Worm (Caenorhabditis elegans) whole organism, young adult: ENCODE results near the gene Y49F6B.13.

Source experiments
- C17E4.6 ChIP-seq: fragments of 200-800 bp; sonication (Bioruptor generic); IDR thresholded peaks from 2 replicates; pipeline ENCODE4 v1.3.6; 2022; ENCODE audit warnings: missing genetic modification reagents, missing genetic modification characterization, missing compliant biosample characterization
- F10E7.11 ChIP-seq: sonication (generic microtip); optimal IDR thresholded peaks from 2 replicates; lab custom pipeline; 2017; ENCODE audit warnings: mild to moderate bottlenecking, missing genetic modification characterization, moderate library complexity, missing compliant biosample characterization
- F33H1.4 ChIP-seq: fragments of 200-800 bp; sonication (Bioruptor generic); IDR thresholded peaks from 2 replicates; pipeline ENCODE4 v1.3.6; 2022; ENCODE audit warnings: missing genetic modification reagents, missing genetic modification characterization, missing compliant biosample characterization
- F55B11.4 ChIP-seq: sonication (generic microtip); optimal IDR thresholded peaks from 2 replicates; lab custom pipeline; 2016; ENCODE audit warnings: missing compliant biosample characterization, missing genetic modification characterization, borderline replicate concordance; ENCODE audit not compliant: insufficient read depth
- K12H6.12 ChIP-seq: fragments of 200-800 bp; sonication (Bioruptor generic); optimal IDR thresholded peaks from 2 replicates; lab custom pipeline; 2018; ENCODE audit warnings: mild to moderate bottlenecking, missing genetic modification characterization, missing compliant biosample characterization
- Y53G8AR.9 ChIP-seq: fragments of 200-800 bp; sonication (Bioruptor generic); conservative IDR thresholded peaks from 2 replicates; pipeline ENCODE4 v1.3.6; 2022; ENCODE audit warnings: missing genetic modification reagents, missing genetic modification characterization, missing compliant biosample characterization
- Y67H2A.10 ChIP-seq: fragments of 200-800 bp; sonication (Bioruptor generic); conservative IDR thresholded peaks from 2 replicates; pipeline ENCODE4 v1.3.6; 2022; ENCODE audit warnings: missing genetic modification reagents, missing genetic modification characterization, missing compliant biosample characterization
- akir-1 ChIP-seq: fragments of 200-800 bp; sonication (Bioruptor generic); optimal IDR thresholded peaks from 2 replicates; lab custom pipeline; 2018; ENCODE audit warnings: mild to moderate bottlenecking, missing genetic modification characterization, moderate library complexity, missing compliant biosample characterization
- aptf-2 ChIP-seq: fragments of 200-800 bp; sonication (Bioruptor generic); conservative IDR thresholded peaks from 2 replicates; pipeline ENCODE4 v1.3.6; 2022; ENCODE audit warnings: missing genetic modification reagents, missing genetic modification characterization, missing compliant biosample characterization
- aptf-3 ChIP-seq: fragments of 200-800 bp; sonication (Bioruptor generic); IDR thresholded peaks from 2 replicates; pipeline ENCODE4 v1.3.6; 2022; ENCODE audit warnings: missing genetic modification characterization, missing compliant biosample characterization
- atf-7 ChIP-seq: sonication (generic microtip); optimal IDR thresholded peaks from 2 replicates; lab custom pipeline; 2017; ENCODE audit warnings: mild to moderate bottlenecking, missing genetic modification characterization, missing compliant biosample characterization
- attf-6 ChIP-seq: fragments of 200-800 bp; sonication (Bioruptor generic); IDR thresholded peaks from 2 replicates; pipeline ENCODE4 v1.3.6; 2022; ENCODE audit warnings: missing genetic modification reagents, missing genetic modification characterization, missing compliant biosample characterization
- bed-2 ChIP-seq: fragments of 200-800 bp; sonication (Bioruptor generic); IDR thresholded peaks from 2 replicates; pipeline ENCODE4 v1.3.6; 2022; ENCODE audit warnings: missing genetic modification reagents, missing genetic modification characterization, missing compliant biosample characterization
- cebp-1 ChIP-seq, 2 experiments: fragments of 200-800 bp in 1 of 2; sonication (Bioruptor generic) in 1 of 2; sonication (generic microtip) in 1 of 2; IDR thresholded peaks in 1 of 2; optimal IDR thresholded peaks in 1 of 2; 2 replicates each; pipeline versions ENCODE4 v1.3.6 to Lab custom; 2017 to 2022; ENCODE audit warnings: missing compliant biosample characterization in 2 of 2, missing genetic modification characterization in 2 of 2, mild to moderate bottlenecking in 1 of 2, missing genetic modification reagents in 1 of 2, moderate library complexity in 1 of 2
- ceh-58 ChIP-seq: fragments of 200-800 bp; sonication (Bioruptor generic); IDR thresholded peaks from 2 replicates; pipeline ENCODE4 v1.3.6; 2022; ENCODE audit warnings: missing genetic modification characterization, missing compliant biosample characterization
- ceh-91 ChIP-seq: fragments of 200-800 bp; sonication (Bioruptor generic); IDR thresholded peaks from 2 replicates; pipeline ENCODE4 v1.3.6; 2022; ENCODE audit warnings: missing genetic modification reagents, missing genetic modification characterization, missing compliant biosample characterization
- chd-7 ChIP-seq: sonication (generic microtip); optimal IDR thresholded peaks from 2 replicates; lab custom pipeline; 2016; ENCODE audit warnings: mild to moderate bottlenecking, missing genetic modification characterization, moderate library complexity, missing compliant biosample characterization
- dox-1 ChIP-seq: fragments of 200-800 bp; sonication (Bioruptor generic); IDR thresholded peaks from 2 replicates; pipeline ENCODE4 v1.3.6; 2022; ENCODE audit warnings: missing genetic modification reagents, missing genetic modification characterization, missing compliant biosample characterization
- dpff-1 ChIP-seq: sonication (generic microtip); optimal IDR thresholded peaks from 2 replicates; lab custom pipeline; 2017; ENCODE audit warnings: mild to moderate bottlenecking, missing genetic modification characterization, missing compliant biosample characterization
- efl-1 ChIP-seq: fragments of 150-350 bp; optimal IDR thresholded peaks from 2 replicates; lab custom pipeline; 2014; ENCODE audit warnings: missing biosample characterization, missing genetic modification reagents, missing genetic modification characterization
- egrh-3 ChIP-seq: fragments of 200-800 bp; sonication (Bioruptor generic); IDR thresholded peaks from 2 replicates; pipeline ENCODE4 v1.3.6; 2022; ENCODE audit warnings: missing genetic modification reagents, missing genetic modification characterization, missing compliant biosample characterization
- fkh-3 ChIP-seq: sonication (generic microtip); optimal IDR thresholded peaks from 2 replicates; lab custom pipeline; 2016; ENCODE audit warnings: mild to moderate bottlenecking, missing genetic modification characterization, missing compliant biosample characterization
- hlh-12 ChIP-seq: sonication (generic microtip); optimal IDR thresholded peaks from 2 replicates; lab custom pipeline; 2016; ENCODE audit warnings: missing genetic modification characterization, missing compliant biosample characterization
- hlh-26 ChIP-seq: fragments of 200-800 bp; sonication (Bioruptor generic); conservative IDR thresholded peaks from 2 replicates; pipeline ENCODE4 v1.3.6; 2022; ENCODE audit warnings: missing genetic modification reagents, missing genetic modification characterization, missing compliant biosample characterization
- hrde-1 ChIP-seq: sonication (generic microtip); optimal IDR thresholded peaks from 2 replicates; lab custom pipeline; 2016; ENCODE audit warnings: missing genetic modification characterization, mild to moderate bottlenecking, missing compliant biosample characterization, moderate library complexity, missing genotype, missing genetic modification reagents, borderline replicate concordance
- lag-1 ChIP-seq: fragments of 200-800 bp; sonication (Bioruptor generic); IDR thresholded peaks from 2 replicates; pipeline ENCODE4 v1.3.6; 2022; ENCODE audit warnings: missing genetic modification reagents, missing genetic modification characterization, missing compliant biosample characterization
- lin-35 ChIP-seq, 3 experiments: fragments of 150-350 bp in 2 of 3; sonication (generic microtip) in 1 of 3; optimal IDR thresholded peaks; 2 replicates each; lab custom pipeline; 2014 to 2018; ENCODE audit warnings: missing biosample characterization in 3 of 3, missing genetic modification characterization in 3 of 3, missing genetic modification reagents in 3 of 3
- lin-40 ChIP-seq: sonication (generic microtip); optimal IDR thresholded peaks from 2 replicates; lab custom pipeline; 2016; ENCODE audit warnings: missing genetic modification characterization, mild to moderate bottlenecking, missing compliant biosample characterization, missing genotype, missing genetic modification reagents
- lir-1 ChIP-seq: fragments of 200-800 bp; sonication (Bioruptor generic); conservative IDR thresholded peaks from 2 replicates; pipeline ENCODE4 v1.3.6; 2022; ENCODE audit warnings: missing genetic modification reagents, missing genetic modification characterization, missing compliant biosample characterization
- madf-6 ChIP-seq: fragments of 200-800 bp; sonication (Bioruptor generic); IDR thresholded peaks from 2 replicates; pipeline ENCODE4 v1.3.6; 2022; ENCODE audit warnings: missing genetic modification reagents, missing genetic modification characterization, missing compliant biosample characterization
- mxl-1 ChIP-seq: sonication (generic microtip); optimal IDR thresholded peaks from 2 replicates; lab custom pipeline; 2016; ENCODE audit warnings: missing genetic modification characterization, missing compliant biosample characterization
- nfya-2 ChIP-seq: fragments of 200-800 bp; sonication (Bioruptor generic); IDR thresholded peaks from 2 replicates; pipeline ENCODE4 v1.3.6; 2022; ENCODE audit warnings: missing genetic modification reagents, missing genetic modification characterization, missing compliant biosample characterization
- rcor-1 ChIP-seq: fragments of 200-800 bp; sonication (Bioruptor generic); IDR thresholded peaks from 2 replicates; pipeline ENCODE4 v1.3.6; 2022; ENCODE audit warnings: missing genetic modification reagents, missing genetic modification characterization, missing compliant biosample characterization
- rpc-1 ChIP-seq, 2 experiments: fragments of 150-350 bp in 1 of 2; sonication (generic microtip) in 1 of 2; optimal IDR thresholded peaks; 2 replicates each; lab custom pipeline; 2014 to 2018; ENCODE audit warnings: missing biosample characterization in 1 of 2, missing genetic modification characterization in 1 of 2, missing genetic modification reagents in 1 of 2, missing genotype in 1 of 2
- sea-2 ChIP-seq: fragments of 200-800 bp; sonication (Bioruptor generic); IDR thresholded peaks from 2 replicates; pipeline ENCODE4 v1.3.6; 2022; ENCODE audit warnings: missing genetic modification characterization, missing compliant biosample characterization
- snpc-1.3 ChIP-seq: sonication (generic microtip); optimal IDR thresholded peaks from 2 replicates; lab custom pipeline; 2017; ENCODE audit warnings: missing genetic modification characterization, mild to moderate bottlenecking, missing compliant biosample characterization, antibody characterized with exemption, moderate library complexity, missing genotype, missing genetic modification reagents; ENCODE audit not compliant: insufficient read depth
- snpc-3.4 ChIP-seq: sonication (generic microtip); optimal IDR thresholded peaks from 2 replicates; lab custom pipeline; 2017; ENCODE audit warnings: missing genetic modification characterization, mild to moderate bottlenecking, missing compliant biosample characterization, antibody characterized with exemption, moderate library complexity, missing genotype, missing genetic modification reagents
- somi-1 ChIP-seq: fragments of 200-800 bp; sonication (Bioruptor generic); optimal IDR thresholded peaks from 2 replicates; lab custom pipeline; 2018; ENCODE audit warnings: mild to moderate bottlenecking, missing genetic modification characterization, missing compliant biosample characterization
- unc-130 ChIP-seq: sonication (generic microtip); optimal IDR thresholded peaks from 2 replicates; lab custom pipeline; 2016; ENCODE audit warnings: missing genetic modification reagents, missing genetic modification characterization, missing compliant biosample characterization
- zim-3 ChIP-seq: sonication (generic microtip); optimal IDR thresholded peaks from 2 replicates; lab custom pipeline; 2017; ENCODE audit warnings: mild to moderate bottlenecking, missing genetic modification characterization, moderate library complexity, missing compliant biosample characterization
- ztf-22 ChIP-seq: fragments of 200-800 bp; sonication (Bioruptor generic); optimal IDR thresholded peaks from 2 replicates; lab custom pipeline; 2018; ENCODE audit warnings: mild to moderate bottlenecking, missing genetic modification characterization, moderate library complexity, missing compliant biosample characterization
- ztf-3 ChIP-seq: fragments of 200-800 bp; sonication (Bioruptor generic); optimal IDR thresholded peaks from 2 replicates; lab custom pipeline; 2018; ENCODE audit warnings: mild to moderate bottlenecking, missing genetic modification characterization, missing compliant biosample characterization
- ztf-6 ChIP-seq: fragments of 200-800 bp; sonication (Bioruptor generic); IDR thresholded peaks from 2 replicates; pipeline ENCODE4 v1.3.6; 2022; ENCODE audit warnings: missing genetic modification reagents, missing genetic modification characterization, missing compliant biosample characterization

Y49F6B.13 gene

DNA sequence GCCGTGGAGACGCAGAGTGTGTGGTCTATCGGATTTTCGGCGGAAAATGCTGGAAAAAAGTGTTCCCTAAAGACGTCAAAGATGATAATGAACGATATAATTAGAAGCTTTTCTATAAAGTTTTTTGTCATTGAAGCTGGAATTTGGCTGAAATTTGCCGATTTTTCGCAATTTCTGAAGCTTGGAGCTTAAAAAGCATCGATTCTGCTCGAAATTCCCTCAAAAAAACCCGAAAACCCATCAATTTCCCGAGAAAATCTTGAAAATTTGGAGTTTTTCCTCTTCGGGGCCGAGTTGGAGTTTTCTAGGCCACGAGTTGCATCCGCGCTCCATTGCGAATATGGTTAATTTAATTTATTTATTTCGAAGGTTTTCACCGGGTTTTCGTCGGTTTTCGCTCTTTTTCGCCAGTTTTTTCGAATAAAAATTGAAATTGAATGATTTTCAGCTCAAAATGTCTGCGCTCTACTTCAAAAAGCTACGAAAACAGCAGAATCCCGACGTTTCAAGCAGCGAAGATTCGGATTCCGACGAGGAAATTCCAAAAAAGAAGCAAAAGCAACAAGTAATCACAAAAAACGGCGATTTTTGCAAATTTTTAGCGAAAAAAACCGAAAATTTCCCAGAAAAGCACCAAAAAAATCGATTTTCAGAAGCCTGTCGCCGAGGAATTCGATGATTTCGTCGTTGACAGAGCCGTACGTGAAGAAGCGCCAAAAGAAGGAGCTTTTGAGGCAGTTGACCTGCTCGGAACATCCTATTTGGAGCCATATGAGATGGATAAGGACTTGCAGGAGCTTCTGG, 31.2 kb upstream of the Y49F6B.13 start, which contains the start of the genes col-71 and Y49F6B.2 (continued):
- TF ChIP-seq ztf-22 (GFP tag; lab: Kevin White, UChicago) = no peak
- no peak for TF ChIP-seq ztf-6 (GFP tag; lab: Robert Waterston, UW)
- TF ChIP-seq cebp-1 (GFP tag; IDR thresholded peaks at IDR 0.05; lab: Robert Waterston, UW) = no peak
- peak; percentile 53 for TF ChIP-seq cebp-1 (tag; optimal IDR thresholded peaks at IDR 0.05; lab: Kevin White, UChicago)
- 0 out of 2 replicates have a peak, but pooled peaks have one; percentile 50 for TF ChIP-seq Y67H2A.10 (GFP tag; lab: Robert Waterston, UW)
- no peak for TF ChIP-seq zim-3 (tag; lab: Kevin White, UChicago)
- no peak for TF ChIP-seq ztf-3 (GFP tag; lab: Kevin White, UChicago)
- peak in 2 of 3 experiments; percentile 21 to 67 for TF ChIP-seq lin-35 (GFP tag; optimal IDR thresholded peaks at IDR 0.05; lab: Kevin White, UChicago)
- TF ChIP-seq chd-7 (tag; lab: Kevin White, UChicago) = no peak
- peak; percentile 20 for TF ChIP-seq unc-130 (GFP tag; lab: Kevin White, UChicago)
- TF ChIP-seq efl-1 (GFP tag; lab: Kevin White, UChicago) = peak; percentile 27
- TF ChIP-seq akir-1 (GFP tag; lab: Kevin White, UChicago) = no peak
- no peak for TF ChIP-seq hlh-12
- no peak for TF ChIP-seq C17E4.6 (GFP tag; lab: Robert Waterston, UW)
- no peak for TF ChIP-seq nfya-2
- no peak for TF ChIP-seq hrde-1 (tag; lab: Kevin White, UChicago)
- TF ChIP-seq sea-2 (GFP tag; lab: Robert Waterston, UW) = no peak
- peak; percentile 67 for TF ChIP-seq rcor-1 (GFP tag; lab: Robert Waterston, UW)
- TF ChIP-seq hlh-26 (GFP tag; lab: Robert Waterston, UW) = no peak
- TF ChIP-seq F10E7.11 (tag; lab: Kevin White, UChicago) = no peak
- TF ChIP-seq dox-1 (GFP tag; lab: Robert Waterston, UW) = peak; percentile 92
- TF ChIP-seq aptf-2 (GFP tag; lab: Robert Waterston, UW) = 0 out of 2 replicates have a peak, but pooled peaks have one; percentile 22
- no peak for TF ChIP-seq aptf-3 (GFP tag; lab: Robert Waterston, UW)
- no peak for TF ChIP-seq ceh-58 (GFP tag; lab: Robert Waterston, UW)
- no peak for TF ChIP-seq atf-7 (tag; lab: Kevin White, UChicago)
- peak; percentile 59; the same call in 1 of the 2 replicates for TF ChIP-seq bed-2 (GFP tag; lab: Robert Waterston, UW)
- peak; percentile 68; the same call in 1 of the 2 replicates for TF ChIP-seq lir-1
- TF ChIP-seq fkh-3 (tag; lab: Kevin White, UChicago) = no peak
- no peak for TF ChIP-seq mxl-1
- TF ChIP-seq attf-6 (GFP tag; lab: Robert Waterston, UW) = no peak
- TF ChIP-seq lin-40 (tag; lab: Kevin White, UChicago) = peak; percentile 48
- no peak for TF ChIP-seq somi-1 (GFP tag; lab: Kevin White, UChicago)
- TF ChIP-seq ceh-91 = peak; percentile 55
- TF ChIP-seq K12H6.12 (tag; lab: Kevin White, UChicago) = peak; percentile 44

DNA sequence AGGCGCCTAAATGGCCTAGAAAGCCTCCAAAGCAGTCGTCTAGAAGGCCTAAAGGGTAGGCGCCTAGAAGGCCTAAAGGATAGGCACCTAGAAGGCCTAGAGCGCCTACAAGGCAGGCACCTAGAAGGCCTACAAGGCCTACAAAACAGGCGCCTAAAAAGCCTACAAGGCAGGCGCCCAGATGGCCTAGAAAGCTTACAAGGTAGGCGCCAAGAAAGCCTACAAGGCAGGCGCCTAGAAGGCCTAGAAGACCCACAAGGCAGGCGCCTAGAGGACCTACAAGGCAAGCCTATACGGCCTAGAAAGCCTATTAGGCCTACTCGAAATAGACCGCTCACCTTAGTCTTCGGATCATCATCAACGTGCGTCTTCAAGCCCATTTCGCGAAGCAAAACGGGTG, 30.5 kb upstream of the Y49F6B.13 start:
- TF ChIP-seq lin-40 (tag; lab: Kevin White, UChicago) (no peak), attf-6 (GFP tag; lab: Robert Waterston, UW) (0 out of 2 replicates have a peak, but pooled peaks have one; percentile 9)

DNA sequence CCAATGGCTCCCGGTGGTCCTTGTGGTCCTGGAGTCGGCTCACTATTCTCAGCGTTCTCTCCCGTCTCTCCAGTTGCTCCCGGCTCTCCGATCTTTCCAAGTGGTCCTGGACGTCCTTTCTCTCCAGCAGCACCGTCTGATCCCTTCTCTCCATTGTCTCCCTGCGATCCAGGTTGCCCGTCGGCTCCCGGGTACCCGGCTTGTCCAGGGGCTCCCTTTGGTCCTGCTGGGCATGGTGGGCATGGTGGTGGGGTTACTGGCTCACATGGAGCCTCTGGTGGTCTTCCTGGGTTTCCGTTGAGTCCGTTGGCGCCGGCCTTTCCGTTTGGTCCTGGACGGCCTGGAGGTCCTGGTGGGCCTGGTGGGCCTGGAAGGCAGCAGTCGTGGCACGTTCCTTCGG, 28.9 kb upstream of the Y49F6B.13 start:
- TF ChIP-seq snpc-1.3 (tag; lab: Kevin White, UChicago) (no peak), F33H1.4 (GFP tag; lab: Robert Waterston, UW) (no peak), snpc-3.4 (no peak), dpff-1 (tag; lab: Kevin White, UChicago) (no peak), madf-6 (no peak), sea-2 (GFP tag; lab: Robert Waterston, UW) (no peak), Y53G8AR.9 (no peak), egrh-3 (peak; percentile 88), F55B11.4 (tag; lab: Kevin White, UChicago) (no peak), rpc-1 (optimal IDR thresholded peaks at IDR 0.05; lab: Kevin White, UChicago) (no peak), rpc-1 (tag; optimal IDR thresholded peaks at IDR 0.05; lab: Kevin White, UChicago) (no peak), rcor-1 (GFP tag; lab: Robert Waterston, UW) (no peak), lag-1 (GFP tag; lab: Robert Waterston, UW) (no peak)
